Fruit fly (Drosophila melanogaster) whole organism, embryonic: ENCODE results near the gene CG34267.
A peak's percentile ranks its signal among the peaks of the same experiment; 100 is the strongest.

Experiments
- Aef1 ChIP-seq: fragments of 200-800 bp; sonication (Bioruptor generic); IDR thresholded peaks from 3 replicates; pipeline ENCODE4 v1.3.6; 2022; ENCODE audit warnings: missing biosample characterization, missing genetic modification characterization
- Awh ChIP-seq: fragments of 200-800 bp; sonication (Bioruptor generic); IDR thresholded peaks from 2 replicates; pipeline ENCODE4, ENCODE4 v1.3.6; 2022; ENCODE audit warnings: missing biosample characterization, missing genetic modification characterization
- C15 ChIP-seq: fragments of 200-800 bp; sonication (Bioruptor generic); IDR thresholded peaks from 3 replicates; pipeline ENCODE4 v1.3.6; 2022; ENCODE audit warnings: missing biosample characterization, missing genetic modification characterization
- CG10147 ChIP-seq: fragments of 200-800 bp; sonication (Bioruptor generic); optimal IDR thresholded peaks from 2 replicates; lab custom pipeline; 2019; ENCODE audit warnings: missing biosample characterization, mild to moderate bottlenecking, missing genetic modification characterization, moderate library complexity
- CG12391 ChIP-seq: fragments of 200-800 bp; sonication (Bioruptor generic); optimal IDR thresholded peaks from 3 replicates; lab custom pipeline; 2018; ENCODE audit warnings: missing biosample characterization, mild to moderate bottlenecking, missing genetic modification characterization, moderate library complexity
- CG14710 ChIP-seq: fragments of 200-800 bp; sonication (Bioruptor generic); optimal IDR thresholded peaks from 3 replicates; lab custom pipeline; 2019; ENCODE audit warnings: missing biosample characterization, mild to moderate bottlenecking, missing genetic modification characterization, moderate library complexity
- CG1529 ChIP-seq: fragments of 200-800 bp; sonication (Bioruptor generic); optimal IDR thresholded peaks from 3 replicates; lab custom pipeline; 2018; ENCODE audit warnings: missing biosample characterization, missing genetic modification characterization
- CG15601 ChIP-seq: fragments of 200-800 bp; sonication (Bioruptor generic); optimal IDR thresholded peaks from 3 replicates; lab custom pipeline; 2019; ENCODE audit warnings: missing biosample characterization, mild to moderate bottlenecking, missing genetic modification characterization, moderate library complexity
- CG1602 ChIP-seq: fragments of 200-800 bp; sonication (Bioruptor generic); optimal IDR thresholded peaks from 3 replicates; lab custom pipeline; 2016; ENCODE audit warnings: missing biosample characterization, missing genetic modification characterization
- CG1603 ChIP-seq: fragments of 200-800 bp; sonication (Bioruptor generic); optimal IDR thresholded peaks from 2 replicates; lab custom pipeline; 2019; ENCODE audit warnings: missing biosample characterization, mild to moderate bottlenecking, missing genetic modification characterization, moderate library complexity
- CG17359 ChIP-seq: fragments of 200-800 bp; sonication (Bioruptor generic); optimal IDR thresholded peaks from 3 replicates; lab custom pipeline; 2018; ENCODE audit warnings: missing biosample characterization, mild to moderate bottlenecking, missing genetic modification characterization, moderate library complexity
- CG17385 ChIP-seq: fragments of 200-800 bp; sonication (Bioruptor generic); optimal IDR thresholded peaks from 3 replicates; lab custom pipeline; 2018; ENCODE audit warnings: missing biosample characterization, mild to moderate bottlenecking, missing genetic modification characterization
- CG18476 ChIP-seq: fragments of 200-800 bp; sonication (Bioruptor generic); optimal IDR thresholded peaks from 2 replicates; lab custom pipeline; 2016; ENCODE audit warnings: missing biosample characterization, mild to moderate bottlenecking, missing genetic modification characterization
- CG2116 ChIP-seq: fragments of 200-800 bp; sonication (Bioruptor generic); optimal IDR thresholded peaks from 3 replicates; lab custom pipeline; 2018; ENCODE audit warnings: missing biosample characterization, mild to moderate bottlenecking, missing genetic modification characterization
- CG30403 ChIP-seq: fragments of 200-800 bp; sonication (Bioruptor generic); optimal IDR thresholded peaks from 3 replicates; lab custom pipeline; 2016; ENCODE audit warnings: missing biosample characterization, missing genetic modification characterization
- CG31365 ChIP-seq: fragments of 200-800 bp; sonication (Bioruptor generic); optimal IDR thresholded peaks from 2 replicates; lab custom pipeline; 2018; ENCODE audit warnings: missing biosample characterization, mild to moderate bottlenecking, missing genetic modification characterization
- CG34422 ChIP-seq: fragments of 200-800 bp; sonication (Bioruptor generic); IDR thresholded peaks from 3 replicates; pipeline ENCODE4 v1.3.6; 2022; ENCODE audit warnings: missing biosample characterization, missing genetic modification characterization
- CG4360 ChIP-seq: fragments of 200-800 bp; sonication (Bioruptor generic); IDR thresholded peaks from 2 replicates; pipeline ENCODE4 v1.3.6; 2022; ENCODE audit warnings: missing biosample characterization, missing genetic modification characterization
- CG4424 ChIP-seq: fragments of 200-800 bp; sonication (Bioruptor generic); optimal IDR thresholded peaks from 3 replicates; lab custom pipeline; 2016; ENCODE audit warnings: missing biosample characterization, missing genetic modification characterization
- CG7372 ChIP-seq: fragments of 200-800 bp; sonication (Bioruptor generic); IDR thresholded peaks from 2 replicates; pipeline ENCODE4 v1.3.6; 2022; ENCODE audit warnings: missing biosample characterization, missing genetic modification characterization
- CG9215 ChIP-seq: fragments of 200-800 bp; sonication (Bioruptor generic); IDR thresholded peaks from 2 replicates; pipeline ENCODE4 v1.3.6; 2022; ENCODE audit warnings: missing biosample characterization, missing genetic modification characterization
- CG9437 ChIP-seq: fragments of 200-800 bp; sonication (Bioruptor generic); optimal IDR thresholded peaks from 2 replicates; lab custom pipeline; 2018; ENCODE audit warnings: missing biosample characterization, mild to moderate bottlenecking, missing genetic modification characterization
- Nf-YA ChIP-seq: fragments of 200-800 bp; sonication (Bioruptor generic); IDR thresholded peaks from 2 replicates; pipeline ENCODE4 v1.3.6; 2022; ENCODE audit warnings: missing biosample characterization, missing genetic modification characterization
- Sox100B ChIP-seq: fragments of 200-800 bp; sonication (Bioruptor generic); optimal IDR thresholded peaks from 3 replicates; lab custom pipeline; 2018; ENCODE audit warnings: missing biosample characterization, mild to moderate bottlenecking, missing genetic modification characterization
- Sry-δ ChIP-seq: fragments of 200-800 bp; sonication (Bioruptor generic); optimal IDR thresholded peaks from 2 replicates; lab custom pipeline; 2016; ENCODE audit warnings: missing biosample characterization, missing genetic modification characterization
- Trl ChIP-seq, 3 experiments: fragments of >200 bp in 2 of 3; fragments of 200-800 bp in 1 of 3; sonication (Bioruptor generic) in 1 of 3; optimal IDR thresholded peaks; 2 replicates in 1 of 3; 3 replicates in 2 of 3; lab custom pipeline; 2016 to 2017; ENCODE audit warnings: missing biosample characterization in 1 of 3, missing genetic modification characterization in 1 of 3
- Xrp1 ChIP-seq: fragments of 200-800 bp; sonication (Bioruptor generic); IDR thresholded peaks from 2 replicates; pipeline ENCODE4 v1.3.6; 2022; ENCODE audit warnings: missing biosample characterization, missing genetic modification characterization
- ase ChIP-seq: fragments of 200-800 bp; sonication (Bioruptor generic); IDR thresholded peaks from 3 replicates; pipeline ENCODE4 v1.3.6; 2022; ENCODE audit warnings: missing biosample characterization, missing genetic modification characterization
- cad ChIP-seq: fragments of >200 bp; optimal IDR thresholded peaks from 2 replicates; lab custom pipeline; 2017; ENCODE audit warnings: missing biosample characterization, missing genetic modification characterization
- crp ChIP-seq, 2 experiments: fragments of 200-800 bp; sonication (Bioruptor generic); optimal IDR thresholded peaks; 2 replicates in 1 of 2; 3 replicates in 1 of 2; lab custom pipeline; 2017; ENCODE audit warnings: missing biosample characterization in 2 of 2, missing genetic modification characterization in 2 of 2, mild to moderate bottlenecking in 1 of 2, moderate library complexity in 1 of 2
- disco-r ChIP-seq: fragments of 200-800 bp; sonication (Bioruptor generic); optimal IDR thresholded peaks from 2 replicates; lab custom pipeline; 2016; ENCODE audit warnings: missing biosample characterization, missing genetic modification characterization
- fru ChIP-seq: fragments of >200 bp; optimal IDR thresholded peaks from 2 replicates; lab custom pipeline; 2017
- her ChIP-seq: fragments of 200-800 bp; sonication (Bioruptor generic); optimal IDR thresholded peaks from 2 replicates; lab custom pipeline; 2016; ENCODE audit warnings: missing biosample characterization, missing genetic modification characterization
- hth ChIP-seq: fragments of >200 bp; optimal IDR thresholded peaks from 2 replicates; lab custom pipeline; 2017; ENCODE audit warnings: inconsistent platforms
- jigr1 ChIP-seq: fragments of 200-800 bp; sonication (Bioruptor generic); IDR thresholded peaks from 3 replicates; pipeline ENCODE4 v1.3.6; 2022; ENCODE audit warnings: missing biosample characterization, missing genetic modification characterization
- jing ChIP-seq: fragments of 200-800 bp; sonication (Bioruptor generic); optimal IDR thresholded peaks from 2 replicates; lab custom pipeline; 2018; ENCODE audit warnings: missing biosample characterization, mild to moderate bottlenecking, missing genetic modification characterization
- kah ChIP-seq: fragments of 200-800 bp; sonication (Bioruptor generic); optimal IDR thresholded peaks from 2 replicates; lab custom pipeline; 2018; ENCODE audit warnings: missing biosample characterization, mild to moderate bottlenecking, missing genetic modification characterization
- kay ChIP-seq: fragments of 200-800 bp; sonication (Bioruptor generic); optimal IDR thresholded peaks from 2 replicates; lab custom pipeline; 2016; ENCODE audit warnings: missing biosample characterization, missing genetic modification characterization
- lola ChIP-seq, 3 experiments: fragments of >200 bp in 2 of 3; fragments of 200-800 bp in 1 of 3; sonication (Bioruptor generic) in 1 of 3; optimal IDR thresholded peaks; 2 replicates each; lab custom pipeline; 2017 to 2019; ENCODE audit warnings: missing biosample characterization in 3 of 3, missing genetic modification characterization in 3 of 3, mild to moderate bottlenecking in 1 of 3, moderate library complexity in 1 of 3
- maf-S ChIP-seq: fragments of 200-800 bp; sonication (Bioruptor generic); optimal IDR thresholded peaks from 2 replicates; lab custom pipeline; 2016; ENCODE audit warnings: missing biosample characterization, missing genetic modification characterization
- mirr ChIP-seq: fragments of 200-800 bp; sonication (Bioruptor generic); optimal IDR thresholded peaks from 3 replicates; lab custom pipeline; 2018; ENCODE audit warnings: missing biosample characterization, mild to moderate bottlenecking, missing genetic modification characterization
- nerfin-1 ChIP-seq: fragments of 200-800 bp; sonication (Bioruptor generic); optimal IDR thresholded peaks from 3 replicates; lab custom pipeline; 2019; ENCODE audit warnings: missing biosample characterization, mild to moderate bottlenecking, missing genetic modification characterization, moderate library complexity
- nmo ChIP-seq: fragments of 200-800 bp; sonication (Bioruptor generic); optimal IDR thresholded peaks from 2 replicates; lab custom pipeline; 2018; ENCODE audit warnings: missing biosample characterization, mild to moderate bottlenecking, missing genetic modification characterization, moderate library complexity
- oc ChIP-seq: fragments of 200-800 bp; sonication (Bioruptor generic); optimal IDR thresholded peaks from 2 replicates; lab custom pipeline; 2018; ENCODE audit warnings: missing biosample characterization, mild to moderate bottlenecking, missing genetic modification characterization, moderate library complexity
- scrt ChIP-seq: fragments of 200-800 bp; sonication (Bioruptor generic); optimal IDR thresholded peaks from 2 replicates; lab custom pipeline; 2018; ENCODE audit warnings: missing biosample characterization, mild to moderate bottlenecking, missing genetic modification characterization, moderate library complexity
- sens ChIP-seq: fragments of 200-800 bp; sonication (Bioruptor generic); peaks from one replicate; lab custom pipeline; 2016; ENCODE audit warnings: missing biosample characterization, missing genetic modification characterization
- sob ChIP-seq: fragments of 200-800 bp; sonication (Bioruptor generic); IDR thresholded peaks from 2 replicates; pipeline ENCODE4 v1.3.6; 2022; ENCODE audit warnings: missing biosample characterization, missing genetic modification characterization
- tll ChIP-seq, 2 experiments: fragments of 200-800 bp in 1 of 2; fragments of >200 bp in 1 of 2; sonication (Bioruptor generic) in 1 of 2; optimal IDR thresholded peaks; 2 replicates each; lab custom pipeline; 2017 to 2019; ENCODE audit warnings: missing biosample characterization in 2 of 2, missing genetic modification characterization in 2 of 2, mild to moderate bottlenecking in 1 of 2, moderate library complexity in 1 of 2
- unpg ChIP-seq: fragments of 200-800 bp; sonication (Bioruptor generic); optimal IDR thresholded peaks from 3 replicates; lab custom pipeline; 2018; ENCODE audit warnings: missing biosample characterization, mild to moderate bottlenecking, missing genetic modification characterization, moderate library complexity
- z ChIP-seq: fragments of 200-800 bp; sonication (Bioruptor generic); IDR thresholded peaks from 3 replicates; pipeline ENCODE4 v1.3.6; 2022; ENCODE audit warnings: missing biosample characterization, missing genetic modification characterization

Gene CG34267

DNA sequence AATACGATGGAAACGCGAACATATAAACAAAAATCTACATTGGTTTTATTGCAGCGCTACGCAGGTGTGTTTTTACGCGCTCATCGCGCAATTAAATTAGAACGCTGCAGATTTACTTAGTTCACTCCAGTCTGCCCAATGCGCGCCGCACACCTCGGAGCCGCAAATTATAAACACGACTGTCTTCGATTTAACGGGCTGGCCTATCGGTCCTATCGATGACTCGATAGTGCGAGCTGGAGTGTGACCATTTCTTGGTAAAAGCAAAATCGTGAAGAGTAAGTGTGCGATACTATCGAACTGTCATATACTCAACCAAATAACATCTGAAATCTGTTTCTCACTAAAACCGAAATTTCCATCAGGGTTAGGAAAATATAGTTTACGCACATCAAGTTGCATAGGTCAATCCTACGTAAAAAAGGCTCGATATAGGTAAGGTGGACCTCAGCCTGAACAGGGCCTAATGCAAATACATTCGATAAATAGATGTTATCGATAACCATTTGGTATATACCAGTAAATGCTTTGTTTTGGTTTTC is 40.3 kb upstream of the CG34267 start, which contains the start of the genes klar and BORCS6 (continued):
- TF ChIP-seq Aef1 (GFP tag; lab: Robert Waterston, UW): no peak
- no peak for TF ChIP-seq fru (lab: Kevin White, UChicago)
- TF ChIP-seq oc (tag; lab: Kevin White, UChicago): no peak
- peak; percentile 93 for TF ChIP-seq CG2116 (GFP tag; lab: Kevin White, UChicago)
- TF ChIP-seq tll (GFP tag; optimal IDR thresholded peaks at IDR 0.05; lab: Kevin White, UChicago): peak in 1 of 2 experiments; percentile 88
- peak; percentile 85 for TF ChIP-seq CG14710 (tag; lab: Kevin White, UChicago)
- peak; percentile 23; the same call in 1 of the 2 replicates for TF ChIP-seq CG9215 (GFP tag; lab: Robert Waterston, UW)
- TF ChIP-seq CG12391 (tag; lab: Kevin White, UChicago): peak; percentile 79
- TF ChIP-seq Xrp1 (GFP tag; lab: Robert Waterston, UW): peak; percentile 17; the same call in 1 of the 2 replicates
- TF ChIP-seq C15 (GFP tag; lab: Robert Waterston, UW): no peak
- TF ChIP-seq z: no peak
- TF ChIP-seq CG1529 (GFP tag; lab: Kevin White, UChicago): no peak
- TF ChIP-seq CG17385 (GFP tag; lab: Kevin White, UChicago): peak; percentile 57
- peak; percentile 68 for TF ChIP-seq maf-S (GFP tag; lab: Kevin White, UChicago)
- TF ChIP-seq CG9437 (GFP tag; lab: Kevin White, UChicago): peak; percentile 6
- peak; percentile 43 for TF ChIP-seq CG1602 (GFP tag; lab: Kevin White, UChicago)
- TF ChIP-seq CG4424 (GFP tag; lab: Kevin White, UChicago): no peak
- TF ChIP-seq lola (GFP tag; optimal IDR thresholded peaks at IDR 0.05; lab: Kevin White, UChicago): peak in 2 of 3 experiments; percentile 27 to 83
- peak; percentile 10 for TF ChIP-seq CG17359 (tag; lab: Kevin White, UChicago)
- TF ChIP-seq mirr (GFP tag; lab: Kevin White, UChicago): peak; percentile 48
- TF ChIP-seq scrt: peak; percentile 23
- TF ChIP-seq cad (GFP tag; lab: Kevin White, UChicago): peak; percentile 3
- no peak for TF ChIP-seq hth (lab: Kevin White, UChicago)
- TF ChIP-seq CG7372: no peak
- peak in 1 of 2 experiments; percentile 13 for TF ChIP-seq Trl (optimal IDR thresholded peaks at IDR 0.05; lab: Kevin White, UChicago)
- peak; percentile 59 for TF ChIP-seq Trl (GFP tag; optimal IDR thresholded peaks at IDR 0.05; lab: Kevin White, UChicago)
- peak; percentile 84 for TF ChIP-seq nmo (GFP tag; lab: Kevin White, UChicago)
- TF ChIP-seq CG1603 (tag; lab: Kevin White, UChicago): peak; percentile 89
- TF ChIP-seq kah (GFP tag; lab: Kevin White, UChicago): peak; percentile 26
- TF ChIP-seq Nf-YA (GFP tag; lab: Robert Waterston, UW): no peak
- TF ChIP-seq her (GFP tag; lab: Kevin White, UChicago): peak; percentile 52
- peak; percentile 91 for TF ChIP-seq Sry-δ (GFP tag; lab: Kevin White, UChicago)
- peak; percentile 45 for TF ChIP-seq nerfin-1
- TF ChIP-seq CG4360 (GFP tag; lab: Robert Waterston, UW): no peak; the same call in 1 of the 2 replicates
- TF ChIP-seq jigr1 (GFP tag; lab: Robert Waterston, UW): no peak
- no peak for TF ChIP-seq Sox100B (GFP tag; lab: Kevin White, UChicago)
- peak; percentile 34 for TF ChIP-seq CG18476 (GFP tag; lab: Kevin White, UChicago)
- TF ChIP-seq sob: peak; percentile 59
- peak; percentile 55 for TF ChIP-seq kay (GFP tag; lab: Kevin White, UChicago)
- TF ChIP-seq CG10147: peak; percentile 69
- peak; percentile 63; the same call in 2 of the 3 replicates for TF ChIP-seq CG34422
- TF ChIP-seq CG31365: no peak
- peak; percentile 74 for TF ChIP-seq CG30403 (GFP tag; lab: Kevin White, UChicago)
- no peak for TF ChIP-seq jing
- no peak for TF ChIP-seq Awh (GFP tag; lab: Robert Waterston, UW)
- no peak for TF ChIP-seq disco-r
- peak; percentile 43 for TF ChIP-seq unpg (GFP tag; lab: Kevin White, UChicago)
- peak; percentile 77 for TF ChIP-seq CG15601 (tag; lab: Kevin White, UChicago)
- TF ChIP-seq sens (GFP tag; lab: Kevin White, UChicago): peak; percentile 97
- no peak for TF ChIP-seq ase (GFP tag; lab: Robert Waterston, UW)
- TF ChIP-seq crp (GFP tag; optimal IDR thresholded peaks at IDR 0.05; lab: Kevin White, UChicago): no peak
